Worm (Caenorhabditis elegans) whole organism, dauer: ENCODE results near the gene T25D3.4.

Experiments used
- unc-62 ChIP-seq: sonication (generic microtip); optimal IDR thresholded peaks from 2 replicates; lab custom pipeline; 2017; ENCODE audit warnings: missing biosample characterization, missing genetic modification reagents, missing genetic modification characterization

The T25D3.4 gene

ce11 chrII:176622-177021 lies 29.6 kb downstream of the T25D3.4 start:
- no peak for TF ChIP-seq unc-62

DNA sequence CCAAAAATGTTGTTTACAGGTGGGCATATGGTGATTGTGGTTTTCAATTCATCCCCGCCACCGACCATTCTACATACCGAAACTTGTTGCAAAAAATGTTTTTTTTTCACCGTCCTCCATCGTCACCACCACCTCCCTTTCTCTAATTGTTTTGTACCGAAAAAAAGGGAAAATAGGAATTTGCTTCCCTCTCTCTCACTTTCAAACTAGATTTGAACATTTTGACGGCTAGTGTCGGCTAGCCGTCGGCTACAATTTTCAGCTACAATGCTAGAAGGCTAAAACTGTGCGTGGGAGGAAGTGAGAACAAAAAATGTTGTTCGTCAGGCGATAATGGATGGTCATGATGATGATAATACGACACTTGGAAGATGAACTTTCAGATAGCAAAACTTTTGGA lies 31.1 kb downstream of the T25D3.4 start:
- no peak for TF ChIP-seq unc-62

ce11 chrII:178993-179392 lies 32.0 kb downstream of the T25D3.4 start, which contains the start of gene T01D1.4:
T01D1.4 (minus strand) TSS chrII:179093.
- TF ChIP-seq unc-62 = no peak

DNA sequence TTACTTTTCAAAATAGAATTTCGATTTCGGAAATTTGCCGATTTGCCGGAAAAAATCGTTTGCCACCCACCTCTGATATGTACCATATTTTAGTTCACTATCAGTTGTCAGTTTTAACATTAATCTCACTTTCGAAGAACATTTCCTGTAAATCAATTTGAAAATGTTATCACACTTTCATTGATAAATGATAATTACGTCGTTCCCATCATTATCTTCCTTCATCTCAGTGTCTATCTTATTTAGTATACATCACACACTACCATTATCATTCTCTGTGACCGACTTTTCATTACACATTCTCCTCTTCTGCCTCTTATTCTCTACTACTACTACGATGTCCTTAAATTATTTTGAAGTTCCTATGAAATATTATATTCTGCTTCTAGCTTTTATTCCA lies 39.5 kb downstream of the T25D3.4 start, which contains the start of gene T01D1.8:
T01D1.8 (plus strand) TSS at position 236 of the 400 bp plus-strand sequence.
- no peak for TF ChIP-seq unc-62

ce11 chrII:188967-189366 lies 41.9 kb downstream of the T25D3.4 start, which contains the start of gene T01D1.5:
T01D1.5 (minus strand) TSS chrII:189067.
- TF ChIP-seq unc-62 = no peak

DNA sequence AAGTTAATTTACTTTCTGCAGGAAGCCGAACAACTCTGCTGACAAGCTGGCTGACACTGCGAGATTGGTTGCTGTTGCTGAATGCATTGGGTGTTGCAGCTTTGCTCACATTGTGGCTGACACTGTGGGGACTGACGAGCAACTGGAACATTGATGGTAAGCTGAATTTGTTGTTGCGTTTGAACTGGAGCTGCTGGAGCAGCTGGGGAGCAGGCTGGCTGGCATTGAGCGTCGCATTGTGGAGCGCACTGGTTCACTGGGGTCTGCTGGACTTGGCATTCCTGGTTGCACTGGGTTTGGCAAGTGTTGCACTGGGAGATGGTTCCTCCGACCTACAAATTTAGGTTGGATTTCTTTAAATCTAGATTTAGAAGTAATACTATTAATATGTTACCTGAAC lies 45.6 kb downstream of the T25D3.4 start:
- TF ChIP-seq unc-62 = no peak

DNA sequence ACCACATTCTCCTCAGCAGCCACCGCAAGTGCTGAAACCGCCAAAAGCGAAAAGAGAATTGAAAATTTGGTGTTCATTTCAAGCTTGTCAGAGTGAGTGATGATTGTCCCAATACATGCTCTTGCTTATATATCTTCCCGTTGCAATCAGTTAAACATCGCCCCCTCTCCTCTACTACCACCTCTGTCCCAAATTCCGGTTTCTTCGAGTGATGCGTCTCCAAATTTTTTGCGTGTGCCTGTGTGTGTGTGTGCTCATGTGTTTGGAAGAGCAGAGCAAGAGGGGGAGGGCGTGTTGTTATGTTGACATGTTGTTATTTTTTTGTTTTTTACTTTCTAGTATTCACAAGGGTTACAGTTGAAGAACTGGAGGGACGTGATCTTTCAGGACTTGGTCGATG lies 47.4 kb downstream of the T25D3.4 start, which contains the start of gene abu-11:
abu-11 (minus strand) TSS at position 101 of the 400 bp plus-strand sequence.
- TF ChIP-seq unc-62 = no peak

DNA sequence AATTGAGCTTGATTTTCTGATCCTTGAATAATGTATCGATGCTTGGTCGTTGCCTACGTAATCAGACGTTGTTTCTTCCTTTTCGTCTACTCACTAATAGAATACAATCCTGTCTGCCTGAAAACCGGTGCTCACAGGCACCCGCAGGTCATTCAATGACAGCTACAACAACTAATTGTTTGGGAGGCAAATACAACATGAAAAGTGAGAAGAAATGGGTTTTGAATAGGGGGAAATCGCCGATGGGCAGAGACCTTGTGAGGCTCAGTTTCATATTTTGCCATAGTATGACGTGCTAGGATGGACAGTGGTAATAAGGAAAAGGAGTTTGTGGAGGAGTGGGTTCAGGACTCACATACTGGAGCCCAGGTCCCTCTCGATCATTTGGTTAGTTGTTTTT lies 49.7 kb downstream of the T25D3.4 start, which contains the start of gene chs-2:
chs-2 (plus strand) TSS at position 301 of the 400 bp plus-strand sequence.
- no peak for TF ChIP-seq unc-62
